Worm (Caenorhabditis elegans) whole organism, mixed stage, embryonic: Measurements from ENCODE around the gene F35F10.14.

Experiments
- blmp-1 ChIP-seq: fragments of 150-350 bp; optimal IDR thresholded peaks from 2 replicates; lab custom pipeline; 2014; ENCODE audit warnings: missing biosample characterization, missing genetic modification characterization
- ceh-43 ChIP-seq: fragments of 200-800 bp; sonication (Bioruptor generic); optimal IDR thresholded peaks from 2 replicates; lab custom pipeline; 2018; ENCODE audit warnings: mild to moderate bottlenecking, missing genetic modification characterization, moderate library complexity, missing compliant biosample characterization
- ces-1 ChIP-seq: fragments of 150-350 bp; optimal IDR thresholded peaks from 2 replicates; lab custom pipeline; 2014; ENCODE audit warnings: missing biosample characterization, missing genetic modification reagents, missing genetic modification characterization
- elt-3 ChIP-seq: fragments of 150-350 bp; optimal IDR thresholded peaks from 2 replicates; lab custom pipeline; 2014; ENCODE audit warnings: missing biosample characterization, missing genetic modification characterization
- mep-1 ChIP-seq: fragments of 150-350 bp; optimal IDR thresholded peaks from 2 replicates; lab custom pipeline; 2017; ENCODE audit warnings: missing biosample characterization, missing genetic modification reagents, missing genetic modification characterization, inconsistent platforms
- nhr-12 ChIP-seq: fragments of 150-350 bp; optimal IDR thresholded peaks from 2 replicates; lab custom pipeline; 2014; ENCODE audit warnings: missing biosample characterization, missing genetic modification characterization
- nhr-28 ChIP-seq: fragments of 150-350 bp; optimal IDR thresholded peaks from 2 replicates; lab custom pipeline; 2014; ENCODE audit warnings: missing biosample characterization, missing genetic modification characterization
- sem-2 ChIP-seq: fragments of 200-800 bp; sonication (Bioruptor generic); optimal IDR thresholded peaks from 2 replicates; lab custom pipeline; 2018; ENCODE audit warnings: mild to moderate bottlenecking, missing genetic modification characterization, missing compliant biosample characterization
- snpc-4 ChIP-seq: fragments of 150-350 bp; optimal IDR thresholded peaks from 2 replicates; lab custom pipeline; 2014; ENCODE audit warnings: missing biosample characterization, missing genetic modification characterization
- unc-39 ChIP-seq: fragments of 150-350 bp; optimal IDR thresholded peaks from 2 replicates; lab custom pipeline; 2014; ENCODE audit warnings: missing biosample characterization, missing genetic modification characterization
- unc-62 ChIP-seq: fragments of 150-350 bp; optimal IDR thresholded peaks from 2 replicates; lab custom pipeline; 2014; ENCODE audit warnings: missing biosample characterization, missing genetic modification reagents, missing genetic modification characterization
- ztf-11 ChIP-seq: fragments of 150-350 bp; optimal IDR thresholded peaks from 2 replicates; lab custom pipeline; 2014; ENCODE audit warnings: missing biosample characterization, missing genetic modification characterization

ce11 chrV:3355544-3355943 is 35.6 kb upstream of the F35F10.14 start:
- TF ChIP-seq unc-62 (GFP tag; lab: Kevin White, UChicago) (no peak), unc-39 (no peak), ces-1 (GFP tag; lab: Kevin White, UChicago) (no peak), nhr-12 (no peak), nhr-28 (tag; lab: Kevin White, UChicago) (no peak), ceh-43 (no peak), elt-3 (tag; lab: Kevin White, UChicago) (no peak), sem-2 (GFP tag; lab: Kevin White, UChicago) (no peak), ztf-11 (no peak), blmp-1 (tag; lab: Kevin White, UChicago) (no peak), snpc-4 (tag; lab: Kevin White, UChicago) (no peak), mep-1 (no peak)
